Worm (Caenorhabditis elegans) whole organism, late embryonic: ENCODE results near the gene M163.22.

Source experiments
- ceh-48 ChIP-seq: sonication (generic microtip); optimal IDR thresholded peaks from 2 replicates; lab custom pipeline; 2016; ENCODE audit warnings: missing genetic modification characterization, inconsistent platforms, missing compliant biosample characterization
- ceh-9 ChIP-seq: sonication (generic microtip); optimal IDR thresholded peaks from 2 replicates; lab custom pipeline; 2016; ENCODE audit warnings: mild to moderate bottlenecking, missing genetic modification characterization, inconsistent platforms, missing compliant biosample characterization
- elt-2 ChIP-seq: sonication (generic microtip); optimal IDR thresholded peaks from 2 replicates; lab custom pipeline; 2016; ENCODE audit warnings: missing genetic modification reagents, missing genetic modification characterization, missing compliant biosample characterization
- hlh-30 ChIP-seq: sonication (generic microtip); optimal IDR thresholded peaks from 2 replicates; lab custom pipeline; 2017; ENCODE audit warnings: antibody characterized with exemption, missing genetic modification characterization, missing compliant biosample characterization; ENCODE audit not compliant: insufficient read depth
- hlh-8 ChIP-seq: sonication (generic microtip); optimal IDR thresholded peaks from 2 replicates; lab custom pipeline; 2016; ENCODE audit warnings: missing genotype, missing genetic modification characterization, missing compliant biosample characterization
- lin-11 ChIP-seq: fragments of 200-800 bp; sonication (Bioruptor generic); optimal IDR thresholded peaks from 2 replicates; lab custom pipeline; 2018; ENCODE audit warnings: mild to moderate bottlenecking, missing genetic modification characterization, missing compliant biosample characterization
- pax-1 ChIP-seq: fragments of 150-350 bp; optimal IDR thresholded peaks from 2 replicates; lab custom pipeline; 2014; ENCODE audit warnings: missing biosample characterization, missing genetic modification characterization
- pros-1 ChIP-seq: fragments of 150-350 bp; optimal IDR thresholded peaks from 2 replicates; lab custom pipeline; 2014; ENCODE audit warnings: missing biosample characterization, missing genetic modification reagents, missing genetic modification characterization
- sdc-2 ChIP-seq: sonication (generic microtip); optimal IDR thresholded peaks from 2 replicates; lab custom pipeline; 2016; ENCODE audit warnings: missing genotype, missing genetic modification characterization, missing compliant biosample characterization
- ttx-3 ChIP-seq: sonication (generic microtip); optimal IDR thresholded peaks from 2 replicates; lab custom pipeline; 2016; ENCODE audit warnings: missing genetic modification reagents, missing genetic modification characterization, missing compliant biosample characterization
- unc-42 ChIP-seq: sonication (generic microtip); optimal IDR thresholded peaks from 2 replicates; lab custom pipeline; 2016; ENCODE audit warnings: missing genotype, missing genetic modification characterization, missing compliant biosample characterization

M163.22 gene

ce11 chrX:14513462-14513861 lies 47.8 kb downstream of the M163.22 start:
- TF ChIP-seq lin-11 (tag; lab: Kevin White, UChicago) (no peak), ceh-9 (no peak), sdc-2 (tag; lab: Kevin White, UChicago) (peak; percentile 24), pros-1 (no peak), unc-42 (tag; lab: Kevin White, UChicago) (peak; percentile 77), ceh-48 (peak; percentile 95), ttx-3 (peak; percentile 32), hlh-8 (tag; lab: Kevin White, UChicago) (no peak), pax-1 (tag; lab: Kevin White, UChicago) (no peak)

- TF ChIP-seq hlh-30 (no peak), elt-2 (tag; lab: Kevin White, UChicago) (peak; percentile 53)
Measured at ce11 chrX:14515028-14515427, 49.3 kb downstream of the M163.22 start, which contains the start of gene gcsh-1. Gene gcsh-1 (minus strand): TSS chrX:14515073.
